Fruit fly (Drosophila melanogaster) whole organism: ENCODE results near the gene CG3630.

Experiments
- EcR ChIP-seq, 2 experiments: fragments of >200 bp; optimal IDR thresholded peaks; 2 replicates each; lab custom pipeline; 2017; ENCODE audit warnings: missing biosample characterization in 2 of 2, missing genetic modification characterization in 2 of 2, missing genetic modification reagents in 2 of 2
- psq ChIP-seq: fragments of >200 bp; optimal IDR thresholded peaks from 2 replicates; lab custom pipeline; 2017
- usp ChIP-seq: fragments of >200 bp; optimal IDR thresholded peaks from 2 replicates; lab custom pipeline; 2017; ENCODE audit warnings: missing biosample characterization, missing genetic modification characterization, mixed read lengths

- TF ChIP-seq EcR (GFP tag; optimal IDR thresholded peaks at IDR 0.05; lab: Kevin White, UChicago) = peak in 1 of 2 experiments; percentile 20
- TF ChIP-seq psq (lab: Kevin White, UChicago) = no peak
- no peak for TF ChIP-seq usp (GFP tag; lab: Kevin White, UChicago)
These were observed 24.2 kb upstream of the CG3630 start for dm6 chrX:2137587-2138341.
